Worm (Caenorhabditis elegans): ENCODE measurements around the gene ZK673.2.

- TF ChIP-seq B0310.2 (tag; optimal IDR thresholded peaks at IDR 0.05) (no peak), ama-1 (optimal IDR thresholded peaks at IDR 0.05) (no peak), hnd-1 (tag; optimal IDR thresholded peaks at IDR 0.05) (no peak), ets-7 (tag; optimal IDR thresholded peaks at IDR 0.05) (no peak), flt-1 (GFP tag; IDR thresholded peaks at IDR 0.05) (no peak), sea-1 (GFP tag; conservative IDR thresholded peaks at IDR 0.05) (no peak), aly-1 (tag; optimal IDR thresholded peaks at IDR 0.05) (no peak), hmbx-1 (tag; optimal IDR thresholded peaks at IDR 0.05) (no peak), ceh-13 (GFP tag; optimal IDR thresholded peaks at IDR 0.05) (no peak), tra-4 (tag; optimal IDR thresholded peaks at IDR 0.05) (no peak), tbx-37 (GFP tag; conservative IDR thresholded peaks at IDR 0.05) (no peak)
Observed at ce11 chrII:10456979-10457378, 8.9 kb downstream of the ZK673.2 start, which contains the start of gene ZK673.11.
